Worm (Caenorhabditis elegans) whole organism, L4/young adult: ENCODE results near the gene nspc-13.
"Not testable (repeated sequence)": the region's sequence is repeated elsewhere in the genome, so short reads cannot be mapped to it uniquely, and the experiment has no call there.

Experiments
- W03F9.2 ChIP-seq: fragments of 150-350 bp; optimal IDR thresholded peaks from 2 replicates; lab custom pipeline; 2014; ENCODE audit warnings: missing biosample characterization, missing genetic modification characterization
- dao-5 ChIP-seq: sonication (generic microtip); optimal IDR thresholded peaks from 2 replicates; lab custom pipeline; 2016; ENCODE audit warnings: missing genotype, missing genetic modification characterization, moderate library complexity, missing compliant biosample characterization
- him-1 ChIP-seq: sonication (generic microtip); optimal IDR thresholded peaks from 2 replicates; lab custom pipeline; 2016; ENCODE audit warnings: missing genotype, missing genetic modification reagents, missing genetic modification characterization, missing compliant biosample characterization

nspc-13 gene

DNA sequence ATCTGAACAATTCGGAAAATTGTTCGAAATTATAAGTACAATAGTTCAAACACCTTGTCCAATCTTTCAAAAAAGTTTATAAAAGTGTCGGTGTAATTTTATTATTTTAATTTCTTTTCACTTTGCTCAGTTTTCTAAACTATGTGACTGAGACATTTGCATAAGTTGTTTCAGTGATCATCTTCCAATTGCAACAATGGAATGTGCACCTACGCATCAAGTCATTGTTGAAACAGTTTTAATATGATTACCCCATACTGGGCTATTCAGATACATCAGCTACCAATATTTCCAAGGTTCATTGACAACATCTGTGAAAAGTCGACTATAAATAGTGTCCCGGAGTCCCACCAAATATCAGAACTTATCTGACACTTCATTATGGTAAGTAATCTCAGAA is at the start of gene nspc-13:
nspc-13 (plus strand) TSS at position 301 of the 400 bp plus-strand sequence.
- TF ChIP-seq him-1 (tag; lab: Kevin White, UChicago), result no peak
- TF ChIP-seq W03F9.2 (tag; lab: Kevin White, UChicago), result no peak
- no peak for TF ChIP-seq dao-5 (tag; lab: Kevin White, UChicago)

DNA sequence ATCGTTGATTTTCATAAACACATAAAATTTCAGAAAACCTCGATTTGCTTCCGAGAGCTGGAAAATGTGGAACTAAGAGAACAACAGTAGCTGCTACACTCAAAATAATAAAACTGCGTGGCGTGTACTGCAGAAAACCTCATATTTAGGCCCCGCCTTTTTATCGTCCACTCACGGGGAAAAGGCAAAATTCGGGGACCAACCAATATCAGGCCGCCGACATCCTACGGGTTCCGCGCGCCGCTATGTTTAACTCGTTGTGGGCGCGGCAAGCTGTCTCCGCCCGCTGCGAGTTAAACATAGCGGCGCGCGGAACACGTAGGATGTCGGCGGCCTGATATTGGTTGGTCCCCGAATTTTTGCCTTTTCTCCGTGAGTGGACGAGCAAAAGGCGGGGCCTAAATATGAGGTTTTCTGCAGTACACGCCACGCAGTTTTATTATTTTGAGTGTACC is 49.2 kb upstream of the nspc-13 start, which contains the start of gene F17A2.16:
F17A2.16 (plus strand) TSS at position 405 of the 455 bp plus-strand sequence.
- not testable (repeated sequence) for TF ChIP-seq W03F9.2, him-1, dao-5 (tag; lab: Kevin White, UChicago)

DNA sequence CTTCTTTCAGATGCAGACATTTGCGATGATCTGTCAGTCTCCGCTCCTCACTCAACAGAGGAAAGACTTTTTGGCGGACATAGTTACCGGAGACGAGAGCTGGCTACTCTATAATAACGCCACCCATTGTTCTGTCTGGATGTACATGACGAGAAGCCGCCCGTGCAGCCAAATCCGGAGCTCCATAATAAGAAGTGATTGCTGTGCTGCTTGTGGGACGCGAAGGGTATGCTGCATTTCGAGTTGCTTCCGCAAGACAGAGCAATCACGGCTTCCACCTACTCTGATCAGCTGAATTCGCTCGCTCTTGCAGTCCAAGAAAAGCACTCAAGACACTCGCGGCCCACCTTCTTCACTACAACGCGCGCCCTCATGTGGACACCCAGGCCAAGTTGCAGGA is 43.4 kb upstream of the nspc-13 start:
- TF ChIP-seq him-1 (tag; lab: Kevin White, UChicago), result no peak
- TF ChIP-seq dao-5 (tag; lab: Kevin White, UChicago), result no peak
- no peak for TF ChIP-seq W03F9.2 (tag; lab: Kevin White, UChicago)

DNA sequence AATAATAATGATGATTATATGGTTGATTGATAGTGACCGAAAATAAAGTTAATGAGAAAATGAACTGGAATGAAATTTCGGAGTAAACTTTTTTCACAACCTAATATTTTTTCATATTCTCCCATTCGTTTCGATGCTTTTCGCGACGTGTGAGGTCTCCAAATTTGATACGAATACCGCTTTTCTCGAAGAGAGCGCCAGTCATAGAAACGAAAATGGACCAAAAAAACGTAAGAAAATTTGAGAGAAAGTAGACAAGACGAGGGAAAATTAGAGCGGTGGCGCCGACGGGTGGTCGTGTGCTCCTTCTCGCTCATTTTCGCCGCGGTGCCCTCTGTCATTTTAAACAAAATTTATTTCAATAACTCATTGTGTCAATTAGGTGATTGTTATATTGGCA is 42.8 kb upstream of the nspc-13 start:
- TF ChIP-seq dao-5 (tag; lab: Kevin White, UChicago) (no peak), W03F9.2 (tag; lab: Kevin White, UChicago) (no peak), him-1 (tag; lab: Kevin White, UChicago) (no peak)

DNA sequence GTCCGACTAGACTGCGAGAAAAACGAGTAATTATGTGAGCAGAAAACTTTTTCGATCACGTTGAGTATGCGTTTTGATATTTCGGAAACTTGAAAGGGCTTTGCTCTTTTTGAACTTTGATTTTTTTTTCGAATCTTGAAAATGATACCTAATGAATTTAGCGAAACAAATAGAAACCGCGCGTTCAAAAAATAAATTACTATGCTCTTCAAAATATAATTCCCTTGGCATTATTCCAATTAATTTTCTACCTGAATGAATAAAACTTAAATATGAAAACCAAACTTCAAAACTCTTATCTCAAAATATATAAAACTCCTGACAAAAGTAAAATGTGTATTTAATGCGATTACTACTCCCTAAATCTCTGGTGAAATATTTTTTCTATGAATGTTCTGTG is 42.0 kb upstream of the nspc-13 start, which contains the start of gene xtr-2:
xtr-2 (plus strand) TSS at position 301 of the 400 bp plus-strand sequence.
- TF ChIP-seq W03F9.2 (tag; lab: Kevin White, UChicago), result no peak
- no peak for TF ChIP-seq dao-5 (tag; lab: Kevin White, UChicago)
- no peak for TF ChIP-seq him-1 (tag; lab: Kevin White, UChicago)

DNA sequence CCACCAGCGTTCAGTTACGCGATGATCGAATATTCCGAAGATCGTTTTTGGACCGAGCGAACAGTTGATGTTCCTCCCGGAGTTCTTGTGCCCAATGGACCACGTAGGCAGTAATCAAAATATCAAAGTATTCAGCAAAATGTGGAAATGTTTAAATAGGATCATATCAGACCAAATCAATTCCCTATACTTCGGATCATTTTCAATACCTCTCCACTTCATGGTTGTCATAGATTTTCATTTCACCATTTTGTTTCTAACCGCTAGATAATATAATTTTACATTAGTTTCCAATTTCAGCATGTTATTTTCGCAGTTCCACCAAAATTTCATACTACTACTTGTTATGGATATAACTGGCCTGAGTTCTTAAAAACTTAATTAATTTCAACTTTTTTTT is 39.7 kb upstream of the nspc-13 start:
- no peak for TF ChIP-seq him-1 (tag; lab: Kevin White, UChicago)
- TF ChIP-seq dao-5 (tag; lab: Kevin White, UChicago), result no peak
- TF ChIP-seq W03F9.2 (tag; lab: Kevin White, UChicago), result no peak

DNA sequence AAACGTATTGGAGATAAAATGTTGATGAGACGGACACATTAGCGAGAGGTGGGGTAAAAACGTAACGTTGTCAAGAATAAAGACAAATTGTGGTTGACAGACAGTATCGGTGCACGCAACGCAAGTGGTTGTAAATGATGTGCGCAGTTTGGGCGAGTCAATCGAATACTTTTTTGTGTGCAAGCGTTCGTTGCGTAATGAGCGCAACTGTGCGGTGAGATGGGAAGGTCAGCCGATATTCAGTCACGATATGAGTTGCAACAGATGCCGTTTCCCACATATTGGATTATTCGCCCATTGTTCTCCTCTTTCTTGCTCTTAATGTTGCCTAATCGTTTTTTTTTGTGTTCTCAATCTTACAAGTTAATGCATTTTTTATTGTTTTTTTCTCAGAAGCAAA is 36.5 kb upstream of the nspc-13 start, which contains the start of gene ceh-40:
ceh-40 (minus strand) TSS at position 41 of the 400 bp plus-strand sequence.
- TF ChIP-seq dao-5 (tag; lab: Kevin White, UChicago) (no peak), him-1 (tag; lab: Kevin White, UChicago) (no peak), W03F9.2 (tag; lab: Kevin White, UChicago) (no peak)

DNA sequence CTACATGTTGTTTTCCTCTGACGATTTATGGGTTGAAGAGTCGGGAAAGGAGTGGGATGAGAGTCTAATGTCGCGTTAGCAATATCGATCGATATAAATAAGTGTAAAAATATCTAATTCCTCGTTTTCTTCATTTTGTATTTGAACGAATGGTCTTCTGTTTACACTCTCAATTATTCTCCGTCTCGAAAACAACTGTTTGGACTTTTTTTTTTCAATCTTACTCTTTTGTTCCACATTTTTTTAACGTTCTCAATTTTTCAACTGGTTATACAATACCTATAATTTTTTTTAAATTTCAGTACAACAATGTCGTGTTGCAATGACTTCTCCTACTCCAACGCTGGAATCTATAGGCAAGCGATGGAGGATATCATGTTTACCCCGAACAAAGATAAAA is 35.9 kb upstream of the nspc-13 start, which contains the start of gene F17A2.13:
F17A2.13 (plus strand) TSS at position 301 of the 400 bp plus-strand sequence.
- no peak for TF ChIP-seq W03F9.2 (tag; lab: Kevin White, UChicago)
- TF ChIP-seq dao-5 (tag; lab: Kevin White, UChicago), result no peak
- no peak for TF ChIP-seq him-1 (tag; lab: Kevin White, UChicago)

DNA sequence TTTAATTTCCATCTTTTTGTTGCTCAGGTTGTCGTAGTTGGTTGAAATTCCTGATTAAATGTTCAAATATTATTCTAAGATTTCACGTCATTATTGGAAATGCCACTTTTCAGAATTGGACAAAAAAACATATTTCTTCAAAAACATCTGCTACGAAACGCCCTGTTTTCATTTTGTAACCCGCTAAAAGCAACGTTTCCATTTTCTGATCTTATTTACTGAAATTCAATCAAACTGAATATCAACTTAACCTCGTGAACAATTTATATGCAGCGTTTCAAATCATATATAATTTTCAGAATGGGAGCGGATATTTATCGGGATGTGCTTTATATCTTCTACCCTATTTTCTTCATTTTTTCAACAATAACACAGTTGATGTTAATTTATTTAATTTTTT is 33.8 kb upstream of the nspc-13 start, which contains the start of gene srd-40:
srd-40 (plus strand) TSS at position 301 of the 400 bp plus-strand sequence.
- TF ChIP-seq W03F9.2 (tag; lab: Kevin White, UChicago) (no peak), dao-5 (tag; lab: Kevin White, UChicago) (no peak), him-1 (tag; lab: Kevin White, UChicago) (no peak)

DNA sequence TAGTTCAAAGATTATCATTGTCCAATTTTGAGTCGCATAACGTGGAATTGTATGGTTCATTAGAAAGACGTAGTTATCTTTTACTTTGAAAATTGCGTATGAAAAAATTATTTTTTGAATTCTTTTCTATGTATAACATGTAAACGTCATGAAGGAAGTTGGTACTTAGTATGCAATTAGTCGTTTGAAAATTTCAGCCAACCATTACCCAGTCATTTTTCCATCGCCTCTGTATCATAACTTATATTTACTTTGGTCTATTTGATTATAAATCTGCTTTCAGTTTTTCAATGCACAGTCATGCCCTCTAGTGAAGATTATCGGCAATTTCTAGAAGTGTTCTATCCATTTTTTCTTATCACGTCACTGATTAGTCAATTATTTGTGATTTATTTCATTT is 30.8 kb upstream of the nspc-13 start, which contains the start of gene srd-41:
srd-41 (plus strand) TSS at position 301 of the 400 bp plus-strand sequence.
- no peak for TF ChIP-seq him-1 (tag; lab: Kevin White, UChicago)
- no peak for TF ChIP-seq W03F9.2 (tag; lab: Kevin White, UChicago)
- no peak for TF ChIP-seq dao-5 (tag; lab: Kevin White, UChicago)

DNA sequence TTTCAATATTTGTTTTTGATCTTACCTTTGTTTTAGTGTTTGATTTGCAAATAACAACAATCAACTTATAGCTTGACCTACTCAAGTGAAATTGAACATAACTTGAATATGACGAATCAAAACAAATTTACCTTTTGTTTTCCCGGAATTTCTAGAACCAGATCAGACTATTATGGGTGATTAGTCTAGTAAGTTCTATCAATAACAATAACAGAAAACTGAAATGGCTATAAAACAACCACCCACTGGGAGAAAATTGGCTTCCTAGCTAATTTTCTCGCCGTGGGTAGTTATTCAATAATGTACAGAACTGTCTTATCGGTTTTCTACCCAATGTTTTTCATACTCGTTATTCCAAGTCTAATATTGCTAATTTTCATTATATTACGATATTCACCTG is 28.6 kb upstream of the nspc-13 start, which contains the start of gene srd-45:
srd-45 (plus strand) TSS at position 301 of the 400 bp plus-strand sequence.
- TF ChIP-seq dao-5 (tag; lab: Kevin White, UChicago), result no peak
- no peak for TF ChIP-seq him-1 (tag; lab: Kevin White, UChicago)
- TF ChIP-seq W03F9.2 (tag; lab: Kevin White, UChicago), result no peak

DNA sequence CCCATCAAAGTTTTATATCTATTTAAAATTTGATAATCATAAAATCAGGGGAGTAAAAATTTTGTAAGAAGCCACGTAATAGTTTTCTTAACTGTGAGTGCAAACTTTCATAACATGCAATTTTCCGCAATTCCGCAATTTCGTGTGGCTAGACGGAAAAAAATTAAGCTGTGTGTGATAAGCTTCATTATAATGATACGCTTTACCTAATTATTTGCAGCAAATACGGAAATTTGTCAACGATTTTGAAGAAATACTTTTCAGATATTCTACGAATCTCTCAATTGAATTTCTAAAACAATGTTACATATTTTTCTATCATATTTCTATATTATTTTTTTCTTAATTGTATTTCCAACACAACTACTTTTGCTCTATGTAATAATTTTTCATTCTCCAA is 25.4 kb upstream of the nspc-13 start, which contains the start of gene srd-46:
srd-46 (plus strand) TSS at position 301 of the 400 bp plus-strand sequence.
- TF ChIP-seq him-1 (tag; lab: Kevin White, UChicago) (no peak), W03F9.2 (tag; lab: Kevin White, UChicago) (no peak), dao-5 (tag; lab: Kevin White, UChicago) (no peak)

DNA sequence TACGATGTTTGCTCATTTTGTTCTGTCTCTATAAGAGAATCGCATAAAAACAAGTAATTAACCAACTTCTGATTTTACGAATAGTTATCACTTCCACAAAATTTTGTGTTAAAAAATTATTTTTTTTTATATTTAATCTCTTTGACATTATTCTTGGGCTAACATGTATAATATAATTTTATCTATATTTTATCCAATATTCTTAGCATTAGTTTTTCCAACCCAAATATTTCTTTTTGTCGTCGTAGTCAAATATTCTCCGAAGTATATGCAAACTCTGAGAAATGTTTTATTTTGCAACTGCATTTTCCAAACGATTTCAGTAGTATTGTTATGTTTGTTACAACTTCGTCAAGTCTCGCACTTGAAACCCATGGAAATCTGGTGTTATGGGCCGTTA is 23.7 kb upstream of the nspc-13 start, which contains the start of gene srd-47:
srd-47 (plus strand) TSS at position 164 of the 400 bp plus-strand sequence.
- no peak for TF ChIP-seq dao-5 (tag; lab: Kevin White, UChicago)
- no peak for TF ChIP-seq W03F9.2 (tag; lab: Kevin White, UChicago)
- TF ChIP-seq him-1 (tag; lab: Kevin White, UChicago), result no peak
